Worm (Caenorhabditis elegans): Measurements from ENCODE around the gene idpa-1.

ce11 chrIII:2875946-2876345 lies 25.1 kb downstream of the idpa-1 start:
- TF ChIP-seq pbrm-1 (GFP tag; IDR thresholded peaks at IDR 0.05) (no peak), B0336.3 (GFP tag; IDR thresholded peaks at IDR 0.05) (peak; percentile 39; the same call in 1 of the 2 replicates), pha-4 (tag; optimal IDR thresholded peaks at IDR 0.05) (no peak), tbp1 (GFP tag; optimal IDR thresholded peaks at IDR 0.05) (peak; percentile 46), sdz-38 (tag; optimal IDR thresholded peaks at IDR 0.05) (no peak), die-1 (tag; optimal IDR thresholded peaks at IDR 0.05) (no peak), dpl-1 (GFP tag; optimal IDR thresholded peaks at IDR 0.05) (no peak), unc-62 (GFP tag; optimal IDR thresholded peaks at IDR 0.05) (no peak), F37B4.10 (GFP tag; IDR thresholded peaks at IDR 0.05) (no peak), ztf-26 (tag; optimal IDR thresholded peaks at IDR 0.05) (peak; percentile 68), him-1 (tag; optimal IDR thresholded peaks at IDR 0.05) (no peak), cebp-1 (GFP tag; IDR thresholded peaks at IDR 0.05) (peak; percentile 85), cebp-1 (tag; optimal IDR thresholded peaks at IDR 0.05) (peak; percentile 92)

All from whole organism, young adult.